Worm (Caenorhabditis elegans) whole organism, L1 larva: ENCODE results near the gene T22B2.2.

Experiments
- C16A3.4 ChIP-seq: fragments of 150-350 bp; optimal IDR thresholded peaks from 2 replicates; lab custom pipeline; 2014; ENCODE audit warnings: missing biosample characterization, missing genetic modification characterization
- F16B12.6 ChIP-seq: fragments of 150-350 bp; optimal IDR thresholded peaks from 2 replicates; lab custom pipeline; 2014; ENCODE audit warnings: missing biosample characterization, missing genetic modification characterization
- Y116A8C.19 ChIP-seq: sonication (generic microtip); optimal IDR thresholded peaks from 2 replicates; lab custom pipeline; 2016; ENCODE audit warnings: missing compliant biosample characterization, missing genetic modification characterization, borderline replicate concordance
- aha-1 ChIP-seq: fragments of 150-350 bp; optimal IDR thresholded peaks from 2 replicates; lab custom pipeline; 2014; ENCODE audit warnings: missing biosample characterization, missing genetic modification characterization
- alr-1 ChIP-seq: fragments of 200-800 bp; sonication (Bioruptor generic); optimal IDR thresholded peaks from 2 replicates; lab custom pipeline; 2018; ENCODE audit warnings: borderline replicate concordance, mild to moderate bottlenecking, missing genetic modification characterization, missing compliant biosample characterization
- aly-2 ChIP-seq: fragments of 150-350 bp; optimal IDR thresholded peaks from 2 replicates; lab custom pipeline; 2014; ENCODE audit warnings: missing biosample characterization, missing genetic modification characterization
- ama-1 ChIP-seq: fragments of 150-350 bp; optimal IDR thresholded peaks from 2 replicates; lab custom pipeline; 2014
- blmp-1 ChIP-seq: fragments of 150-350 bp; optimal IDR thresholded peaks from 2 replicates; lab custom pipeline; 2014; ENCODE audit warnings: missing biosample characterization, missing genetic modification characterization
- ceh-63 ChIP-seq: fragments of 200-800 bp; sonication (Bioruptor generic); optimal IDR thresholded peaks from 2 replicates; lab custom pipeline; 2018; ENCODE audit warnings: mild to moderate bottlenecking, missing genetic modification characterization, missing compliant biosample characterization
- ceh-8 ChIP-seq: fragments of 200-800 bp; sonication (Bioruptor generic); optimal IDR thresholded peaks from 2 replicates; lab custom pipeline; 2018; ENCODE audit warnings: mild to moderate bottlenecking, missing genetic modification characterization, moderate library complexity, missing compliant biosample characterization
- ceh-88 ChIP-seq: fragments of 200-800 bp; sonication (Bioruptor generic); IDR thresholded peaks from 2 replicates; pipeline ENCODE4 v1.3.6; 2022; ENCODE audit warnings: missing genetic modification characterization, missing compliant biosample characterization
- ceh-90 ChIP-seq: sonication (generic microtip); optimal IDR thresholded peaks from 2 replicates; lab custom pipeline; 2016; ENCODE audit warnings: missing genetic modification characterization, missing compliant biosample characterization
- dsc-1 ChIP-seq: sonication (generic microtip); optimal IDR thresholded peaks from 2 replicates; lab custom pipeline; 2016; ENCODE audit warnings: mild to moderate bottlenecking, missing genetic modification characterization, missing compliant biosample characterization
- elt-2 ChIP-seq: sonication (generic microtip); optimal IDR thresholded peaks from 2 replicates; lab custom pipeline; 2016; ENCODE audit warnings: missing genetic modification characterization, mild to moderate bottlenecking, inconsistent platforms, missing compliant biosample characterization, missing genetic modification reagents
- elt-3 ChIP-seq, 6 experiments: fragments of 150-350 bp in 1 of 6; sonication (generic microtip); optimal IDR thresholded peaks; 2 replicates each; lab custom pipeline; 2017 to 2018; ENCODE audit warnings: missing biosample characterization in 6 of 6, missing genetic modification characterization in 6 of 6, inconsistent platforms in 1 of 6
- fkh-10 ChIP-seq: sonication (generic microtip); optimal IDR thresholded peaks from 2 replicates; lab custom pipeline; 2017; ENCODE audit warnings: missing biosample characterization, missing genetic modification reagents, missing genetic modification characterization
- fkh-4 ChIP-seq: sonication (generic microtip); optimal IDR thresholded peaks from 2 replicates; lab custom pipeline; 2016; ENCODE audit warnings: missing compliant biosample characterization, missing genetic modification characterization, borderline replicate concordance
- fos-1 ChIP-seq: fragments of 150-350 bp; optimal IDR thresholded peaks from 2 replicates; lab custom pipeline; 2014; ENCODE audit warnings: missing biosample characterization, missing genetic modification characterization
- grh-1 ChIP-seq: fragments of 200-800 bp; sonication (Bioruptor generic); IDR thresholded peaks from 2 replicates; pipeline ENCODE4 v1.3.6; 2022; ENCODE audit warnings: missing genetic modification reagents, missing genetic modification characterization, missing compliant biosample characterization
- hlh-17 ChIP-seq: fragments of 200-800 bp; sonication (Bioruptor generic); optimal IDR thresholded peaks from 2 replicates; lab custom pipeline; 2018; ENCODE audit warnings: missing genetic modification characterization, mild to moderate bottlenecking, missing compliant biosample characterization, moderate library complexity, borderline replicate concordance
- hlh-4 ChIP-seq: sonication (generic microtip); optimal IDR thresholded peaks from 2 replicates; lab custom pipeline; 2016; ENCODE audit warnings: mild to moderate bottlenecking, missing genetic modification characterization, missing compliant biosample characterization
- irx-1 ChIP-seq: sonication (generic microtip); optimal IDR thresholded peaks from 2 replicates; lab custom pipeline; 2016; ENCODE audit warnings: missing genetic modification characterization, missing compliant biosample characterization
- isw-1 ChIP-seq: fragments of 200-800 bp; sonication (Bioruptor generic); IDR thresholded peaks from 2 replicates; pipeline ENCODE4 v1.3.6; 2022; ENCODE audit warnings: missing genetic modification characterization, missing compliant biosample characterization
- jun-1 ChIP-seq: fragments of 150-350 bp; optimal IDR thresholded peaks from 2 replicates; lab custom pipeline; 2014; ENCODE audit warnings: missing biosample characterization, missing genetic modification reagents, missing genetic modification characterization
- lin-13 ChIP-seq: fragments of 150-350 bp; optimal IDR thresholded peaks from 2 replicates; lab custom pipeline; 2014; ENCODE audit warnings: missing biosample characterization, missing genetic modification reagents, missing genetic modification characterization
- lin-14 ChIP-seq: fragments of 200-800 bp; sonication (Bioruptor generic); optimal IDR thresholded peaks from 2 replicates; lab custom pipeline; 2018; ENCODE audit warnings: mild to moderate bottlenecking, missing genetic modification characterization, moderate library complexity, missing compliant biosample characterization
- lin-15B ChIP-seq: fragments of 150-350 bp; sonication (generic microtip); optimal IDR thresholded peaks from 3 replicates; lab custom pipeline; 2014; ENCODE audit warnings: missing biosample characterization, missing genetic modification characterization
- lin-35 ChIP-seq, 2 experiments: fragments of 150-350 bp; optimal IDR thresholded peaks; 2 replicates each; lab custom pipeline; 2014; ENCODE audit warnings: missing biosample characterization in 2 of 2, missing genetic modification characterization in 2 of 2, missing genetic modification reagents in 2 of 2
- lin-39 ChIP-seq: fragments of 150-350 bp; optimal IDR thresholded peaks from 2 replicates; lab custom pipeline; 2014; ENCODE audit warnings: missing biosample characterization, missing genetic modification reagents, missing genetic modification characterization
- lsy-2 ChIP-seq, 2 experiments: fragments of 150-350 bp; optimal IDR thresholded peaks; 2 replicates each; lab custom pipeline; 2014; ENCODE audit warnings: missing biosample characterization in 2 of 2, missing genetic modification characterization in 2 of 2
- mab-9 ChIP-seq: fragments of 200-800 bp; sonication (Bioruptor generic); IDR thresholded peaks from 2 replicates; pipeline ENCODE4 v1.3.6; 2022; ENCODE audit warnings: missing genetic modification reagents, missing genetic modification characterization, missing compliant biosample characterization
- nhr-11 ChIP-seq: fragments of 150-350 bp; optimal IDR thresholded peaks from 2 replicates; lab custom pipeline; 2014; ENCODE audit warnings: missing biosample characterization, missing genetic modification characterization
- nhr-20 ChIP-seq: sonication (generic microtip); optimal IDR thresholded peaks from 2 replicates; lab custom pipeline; 2016; ENCODE audit warnings: mild to moderate bottlenecking, missing genetic modification characterization, missing compliant biosample characterization
- nhr-28 ChIP-seq: fragments of 150-350 bp; optimal IDR thresholded peaks from 2 replicates; lab custom pipeline; 2014; ENCODE audit warnings: missing biosample characterization, missing genetic modification characterization
- nhr-71 ChIP-seq: sonication (generic microtip); optimal IDR thresholded peaks from 2 replicates; lab custom pipeline; 2016; ENCODE audit warnings: mild to moderate bottlenecking, missing genetic modification characterization, moderate library complexity, missing compliant biosample characterization
- nhr-84 ChIP-seq: sonication (generic microtip); optimal IDR thresholded peaks from 2 replicates; lab custom pipeline; 2017; ENCODE audit warnings: missing biosample characterization, missing genetic modification characterization
- nhr-85 ChIP-seq: sonication (generic microtip); peaks from one replicate; lab custom pipeline; 2016; ENCODE audit warnings: missing genetic modification characterization, inconsistent platforms, missing compliant biosample characterization
- nhr-90 ChIP-seq: sonication (generic microtip); optimal IDR thresholded peaks from 2 replicates; lab custom pipeline; 2016; ENCODE audit warnings: mild to moderate bottlenecking, missing genetic modification characterization, missing compliant biosample characterization; ENCODE audit not compliant: poor library complexity
- pax-3 ChIP-seq: fragments of 200-800 bp; sonication (Bioruptor generic); optimal IDR thresholded peaks from 2 replicates; lab custom pipeline; 2018; ENCODE audit warnings: mild to moderate bottlenecking, missing genetic modification characterization, moderate library complexity, missing compliant biosample characterization
- pqm-1 ChIP-seq: sonication (generic microtip); optimal IDR thresholded peaks from 3 replicates; lab custom pipeline; 2017; ENCODE audit warnings: missing biosample characterization, missing genetic modification characterization
- skn-1 ChIP-seq: fragments of 150-350 bp; optimal IDR thresholded peaks from 2 replicates; lab custom pipeline; 2014; ENCODE audit warnings: missing biosample characterization, missing genetic modification characterization
- snpc-4 ChIP-seq: fragments of 150-350 bp; optimal IDR thresholded peaks from 2 replicates; lab custom pipeline; 2014; ENCODE audit warnings: missing biosample characterization, missing genetic modification characterization
- snu-23 ChIP-seq: sonication (generic microtip); optimal IDR thresholded peaks from 2 replicates; lab custom pipeline; 2016; ENCODE audit warnings: missing genetic modification characterization, missing compliant biosample characterization
- sox-4 ChIP-seq: sonication (generic microtip); optimal IDR thresholded peaks from 2 replicates; lab custom pipeline; 2016; ENCODE audit warnings: missing genetic modification characterization, missing compliant biosample characterization
- sup-37 ChIP-seq: fragments of 200-800 bp; sonication (Bioruptor generic); optimal IDR thresholded peaks from 2 replicates; lab custom pipeline; 2018; ENCODE audit warnings: mild to moderate bottlenecking, missing genetic modification characterization, missing compliant biosample characterization
- swsn-7 ChIP-seq: sonication (generic microtip); optimal IDR thresholded peaks from 2 replicates; lab custom pipeline; 2016; ENCODE audit warnings: missing genetic modification characterization, missing compliant biosample characterization
- tbx-2 ChIP-seq: sonication (generic microtip); optimal IDR thresholded peaks from 2 replicates; lab custom pipeline; 2016; ENCODE audit warnings: missing genetic modification characterization, missing compliant biosample characterization
- tlp-1 ChIP-seq: fragments of 150-350 bp; optimal IDR thresholded peaks from 2 replicates; lab custom pipeline; 2014; ENCODE audit warnings: missing biosample characterization, missing genetic modification characterization
- unc-30 ChIP-seq: sonication (generic microtip); optimal IDR thresholded peaks from 2 replicates; lab custom pipeline; 2017; ENCODE audit warnings: missing biosample characterization, missing genetic modification characterization
- unc-62 ChIP-seq: fragments of 150-350 bp; optimal IDR thresholded peaks from 2 replicates; lab custom pipeline; 2014; ENCODE audit warnings: missing biosample characterization, missing genetic modification reagents, missing genetic modification characterization
- xbp-1 ChIP-seq: sonication (generic microtip); optimal IDR thresholded peaks from 2 replicates; lab custom pipeline; 2016; ENCODE audit warnings: missing genetic modification characterization, missing compliant biosample characterization
- zip-4 ChIP-seq: fragments of 200-800 bp; sonication (Bioruptor generic); optimal IDR thresholded peaks from 2 replicates; lab custom pipeline; 2018; ENCODE audit warnings: mild to moderate bottlenecking, missing genetic modification characterization, moderate library complexity, missing compliant biosample characterization

Gene T22B2.2

ce11 chrX:3969353-3969752, 49.2 kb downstream of the T22B2.2 start (continued):
- TF ChIP-seq alr-1 (tag; lab: Kevin White, UChicago) = no peak
- TF ChIP-seq grh-1 (GFP tag; lab: Robert Waterston, UW) = no peak
- TF ChIP-seq xbp-1 (tag; lab: Kevin White, UChicago) = peak; percentile 12
- TF ChIP-seq fkh-4 = no peak
- no peak for TF ChIP-seq lsy-2 (tag; optimal IDR thresholded peaks at IDR 0.05; lab: Kevin White, UChicago)
- no peak for TF ChIP-seq tlp-1 (tag; lab: Kevin White, UChicago)
- no peak for TF ChIP-seq pqm-1
- TF ChIP-seq snu-23 (GFP tag; lab: Kevin White, UChicago) = peak; percentile 19
- TF ChIP-seq hlh-4 (tag; lab: Kevin White, UChicago) = no peak
- peak; percentile 14 for TF ChIP-seq skn-1 (tag; lab: Kevin White, UChicago)
- no peak for TF ChIP-seq nhr-28 (tag; lab: Kevin White, UChicago)
- no peak for TF ChIP-seq elt-3 (tag; optimal IDR thresholded peaks at IDR 0.05; lab: Kevin White, UChicago)
- TF ChIP-seq mab-9 (GFP tag; lab: Robert Waterston, UW) = no peak
- TF ChIP-seq lin-35 (GFP tag; optimal IDR thresholded peaks at IDR 0.05; lab: Kevin White, UChicago) = peak in 1 of 2 experiments; percentile 51
- no peak for TF ChIP-seq unc-30 (tag; lab: Kevin White, UChicago)
- no peak for TF ChIP-seq isw-1 (GFP tag; lab: Robert Waterston, UW)
- no peak for TF ChIP-seq unc-62
- peak; percentile 15 for TF ChIP-seq C16A3.4 (tag; lab: Kevin White, UChicago)
- TF ChIP-seq sup-37 (GFP tag; lab: Kevin White, UChicago) = no peak
- TF ChIP-seq pax-3 (tag; lab: Kevin White, UChicago) = no peak
- no peak for TF ChIP-seq snpc-4 (tag; lab: Kevin White, UChicago)
- TF ChIP-seq elt-2 (tag; lab: Kevin White, UChicago) = no peak
- TF ChIP-seq lin-14 = no peak
- TF ChIP-seq ceh-8 (GFP tag; lab: Kevin White, UChicago) = no peak
- no peak for TF ChIP-seq nhr-90 (tag; lab: Kevin White, UChicago)
- TF ChIP-seq ama-1 (lab: Kevin White, UChicago) = no peak
- no peak for TF ChIP-seq hlh-17
- TF ChIP-seq ceh-63 (GFP tag; lab: Kevin White, UChicago) = no peak
- no peak for TF ChIP-seq aha-1
- no peak for TF ChIP-seq ceh-90

ce11 chrX:3969980-3970403, 49.8 kb downstream of the T22B2.2 start:
- TF ChIP-seq nhr-20 (peak; percentile 86), blmp-1 (tag; lab: Kevin White, UChicago) (no peak), nhr-28 (tag; lab: Kevin White, UChicago) (no peak), sox-4 (tag; lab: Kevin White, UChicago) (no peak), snu-23 (GFP tag; lab: Kevin White, UChicago) (peak; percentile 92), lin-14 (peak; percentile 89), ceh-90 (no peak), fkh-10 (peak; percentile 63), pax-3 (tag; lab: Kevin White, UChicago) (peak; percentile 32), lin-39 (tag; lab: Kevin White, UChicago) (no peak), snpc-4 (tag; lab: Kevin White, UChicago) (no peak), swsn-7 (peak; percentile 80), irx-1 (tag; lab: Kevin White, UChicago) (peak; percentile 71), dsc-1 (tag; lab: Kevin White, UChicago) (peak; percentile 80), nhr-71 (tag; lab: Kevin White, UChicago) (peak; percentile 85), sup-37 (GFP tag; lab: Kevin White, UChicago) (peak; percentile 12), nhr-85 (peak; percentile 94), mab-9 (GFP tag; lab: Robert Waterston, UW) (peak; percentile 59), Y116A8C.19 (tag; lab: Kevin White, UChicago) (no peak), ceh-88 (GFP tag; lab: Robert Waterston, UW) (peak; percentile 57), zip-4 (GFP tag; lab: Kevin White, UChicago) (peak; percentile 45), tbx-2 (tag; lab: Kevin White, UChicago) (peak; percentile 71), lin-13 (peak; percentile 66), nhr-84 (tag; lab: Kevin White, UChicago) (no peak), nhr-11 (no peak), skn-1 (tag; lab: Kevin White, UChicago) (peak; percentile 62), fos-1 (tag; lab: Kevin White, UChicago) (peak; percentile 52), lin-15B (tag; lab: Kevin White, UChicago) (peak; percentile 12), jun-1 (peak; percentile 55), aly-2 (tag; lab: Kevin White, UChicago) (no peak), F16B12.6 (tag; lab: Kevin White, UChicago) (peak; percentile 17), ceh-8 (GFP tag; lab: Kevin White, UChicago) (no peak), xbp-1 (tag; lab: Kevin White, UChicago) (peak; percentile 74)
